Worm (Caenorhabditis elegans) whole organism, L4 larva: ENCODE data around the gene Y39A1A.18.

ENCODE experiments used
- aly-2 ChIP-seq: sonication (generic microtip); optimal IDR thresholded peaks from 2 replicates; lab custom pipeline; 2018; ENCODE audit warnings: missing biosample characterization, missing genetic modification characterization
- ceh-82 ChIP-seq: sonication (generic microtip); optimal IDR thresholded peaks from 2 replicates; lab custom pipeline; 2017; ENCODE audit warnings: missing biosample characterization, missing genetic modification characterization
- ces-1 ChIP-seq: fragments of 150-350 bp; sonication (generic microtip); optimal IDR thresholded peaks from 4 replicates; lab custom pipeline; 2014; ENCODE audit warnings: missing biosample characterization, missing genetic modification reagents, missing genetic modification characterization
- daf-8 ChIP-seq: fragments of 200-800 bp; sonication (Bioruptor generic); IDR thresholded peaks from 2 replicates; pipeline ENCODE4 v1.3.6; 2022; ENCODE audit warnings: missing genetic modification characterization, missing compliant biosample characterization
- mes-2 ChIP-seq: sonication (generic microtip); optimal IDR thresholded peaks from 2 replicates; lab custom pipeline; 2016; ENCODE audit warnings: missing genotype, mild to moderate bottlenecking, missing genetic modification characterization, missing compliant biosample characterization; ENCODE audit not compliant: poor library complexity, severe bottlenecking
- pha-4 ChIP-seq, 2 experiments: fragments of 150-350 bp in 1 of 2; fragments of 200-800 bp in 1 of 2; sonication (Bioruptor generic) in 1 of 2; IDR thresholded peaks in 1 of 2; optimal IDR thresholded peaks in 1 of 2; 2 replicates each; pipeline versions ENCODE4 v1.3.6 to Lab custom; 2014 to 2022; ENCODE audit warnings: missing genetic modification characterization in 2 of 2, missing genetic modification reagents in 2 of 2, missing biosample characterization in 1 of 2, missing compliant biosample characterization in 1 of 2
- unc-62 ChIP-seq, 3 experiments: fragments of 150-350 bp in 1 of 3; sonication (generic microtip); optimal IDR thresholded peaks in 2 of 3; peaks in 1 of 3; 1 replicate in 1 of 3; 2 replicates in 2 of 3; lab custom pipeline; 2014 to 2017; ENCODE audit warnings: missing biosample characterization in 3 of 3, missing genetic modification characterization in 3 of 3, missing genetic modification reagents in 3 of 3, missing genotype in 1 of 3
- zfp-3 ChIP-seq: fragments of 200-800 bp; sonication (Bioruptor generic); conservative IDR thresholded peaks from 2 replicates; pipeline ENCODE4 v1.3.6; 2022; ENCODE audit warnings: missing genetic modification reagents, missing genetic modification characterization, missing compliant biosample characterization

DNA sequence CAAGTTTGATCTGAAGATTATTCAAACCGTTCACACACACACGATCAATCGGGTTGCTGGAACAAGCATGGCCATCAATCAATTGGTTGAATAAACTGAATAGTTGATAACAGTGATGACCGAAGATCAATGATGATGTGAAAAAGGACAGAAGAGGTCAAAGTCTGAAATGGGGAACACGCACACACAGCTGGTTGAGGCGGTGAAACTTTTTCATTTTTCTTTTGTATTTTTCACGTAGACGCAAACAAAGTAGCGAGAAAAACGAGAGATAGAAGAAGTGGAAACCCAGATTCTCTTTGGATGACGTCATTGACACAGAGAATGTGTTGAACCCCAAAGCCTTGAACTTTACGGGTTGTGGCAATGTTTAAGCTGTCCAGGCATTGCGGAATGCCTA, 23.2 kb upstream of the Y39A1A.18 start:
- TF ChIP-seq zfp-3 (no peak), ces-1 (GFP tag; lab: Kevin White, UChicago) (no peak), ceh-82 (tag; lab: Kevin White, UChicago) (no peak), daf-8 (GFP tag; lab: Robert Waterston, UW) (no peak), mes-2 (tag; lab: Kevin White, UChicago) (peak; percentile 37), unc-62 (GFP tag; optimal IDR thresholded peaks at IDR 0.05 in 1 of 2; lab: Kevin White, UChicago) (peak in 1 of 2 experiments; percentile 93), unc-62 (tag; optimal IDR thresholded peaks at IDR 0.05; lab: Kevin White, UChicago) (no peak), pha-4 (GFP tag; IDR thresholded peaks at IDR 0.05; lab: Robert Waterston, UW) (no peak), pha-4 (tag; optimal IDR thresholded peaks at IDR 0.05; lab: Kevin White, UChicago) (no peak), aly-2 (tag; lab: Kevin White, UChicago) (no peak)
